Fruit fly (Drosophila melanogaster) whole organism, embryonic: ENCODE results near the gene CG13601.

Source experiments
- Awh ChIP-seq: fragments of 200-800 bp; sonication (Bioruptor generic); IDR thresholded peaks from 2 replicates; pipeline ENCODE4, ENCODE4 v1.3.6; 2022; ENCODE audit warnings: missing biosample characterization, missing genetic modification characterization
- BtbVII ChIP-seq: fragments of 200-800 bp; sonication (Bioruptor generic); optimal IDR thresholded peaks from 3 replicates; lab custom pipeline; 2017; ENCODE audit warnings: missing biosample characterization, mild to moderate bottlenecking, missing genetic modification characterization
- CG10565 ChIP-seq: fragments of 200-800 bp; sonication (Bioruptor generic); optimal IDR thresholded peaks from 3 replicates; lab custom pipeline; 2016; ENCODE audit warnings: missing biosample characterization, mild to moderate bottlenecking, missing genetic modification characterization
- CG10979 ChIP-seq: fragments of 200-800 bp; sonication (Bioruptor generic); optimal IDR thresholded peaks from 2 replicates; lab custom pipeline; 2018; ENCODE audit warnings: missing biosample characterization, mild to moderate bottlenecking, missing genetic modification characterization, moderate library complexity
- CG11504 ChIP-seq: fragments of 200-800 bp; sonication (Bioruptor generic); optimal IDR thresholded peaks from 3 replicates; lab custom pipeline; 2019; ENCODE audit warnings: missing biosample characterization, mild to moderate bottlenecking, missing genetic modification characterization, moderate library complexity
- CG1233 ChIP-seq: fragments of 200-800 bp; sonication (Bioruptor generic); optimal IDR thresholded peaks from 4 replicates; lab custom pipeline; 2018; ENCODE audit warnings: missing biosample characterization, mild to moderate bottlenecking, missing genetic modification characterization
- CG12942 ChIP-seq: fragments of 200-800 bp; sonication (Bioruptor generic); optimal IDR thresholded peaks from 3 replicates; lab custom pipeline; 2016; ENCODE audit warnings: missing biosample characterization, missing genetic modification characterization
- CG13775 ChIP-seq: fragments of 200-800 bp; sonication (Bioruptor generic); optimal IDR thresholded peaks from 3 replicates; lab custom pipeline; 2017; ENCODE audit warnings: missing biosample characterization, mild to moderate bottlenecking, missing genetic modification characterization
- CG14441 ChIP-seq: fragments of 200-800 bp; sonication (Bioruptor generic); IDR thresholded peaks from 2 replicates; pipeline ENCODE4 v1.3.6; 2022; ENCODE audit warnings: missing biosample characterization, missing genetic modification characterization
- CG14860 ChIP-seq: fragments of 200-800 bp; sonication (Bioruptor generic); IDR thresholded peaks from 3 replicates; pipeline ENCODE4 v1.3.6; 2022; ENCODE audit warnings: missing biosample characterization, missing genetic modification characterization; ENCODE audit not compliant: partially characterized antibody
- CG16813 ChIP-seq: fragments of 200-800 bp; sonication (Bioruptor generic); IDR thresholded peaks from 3 replicates; pipeline ENCODE4 v1.3.6; 2022; ENCODE audit warnings: missing biosample characterization, missing genetic modification characterization; ENCODE audit not compliant: partially characterized antibody
- CG17568 ChIP-seq: fragments of 200-800 bp; sonication (Bioruptor generic); optimal IDR thresholded peaks from 2 replicates; lab custom pipeline; 2018; ENCODE audit warnings: missing biosample characterization, mild to moderate bottlenecking, missing genetic modification characterization, moderate library complexity
- CG18619 ChIP-seq: fragments of 200-800 bp; sonication (Bioruptor generic); optimal IDR thresholded peaks from 3 replicates; lab custom pipeline; 2017; ENCODE audit warnings: missing biosample characterization, mild to moderate bottlenecking, missing genetic modification characterization
- CG18764 ChIP-seq: fragments of 200-800 bp; sonication (Bioruptor generic); optimal IDR thresholded peaks from 3 replicates; lab custom pipeline; 2016; ENCODE audit warnings: missing biosample characterization, missing genetic modification characterization
- CG31224 ChIP-seq: fragments of 200-800 bp; sonication (Bioruptor generic); IDR thresholded peaks from 2 replicates; pipeline ENCODE4 v1.3.6; 2022; ENCODE audit warnings: missing biosample characterization, missing genetic modification characterization
- CG31365 ChIP-seq: fragments of 200-800 bp; sonication (Bioruptor generic); optimal IDR thresholded peaks from 2 replicates; lab custom pipeline; 2018; ENCODE audit warnings: missing biosample characterization, mild to moderate bottlenecking, missing genetic modification characterization
- CG3407 ChIP-seq: fragments of 200-800 bp; sonication (Bioruptor generic); optimal IDR thresholded peaks from 2 replicates; lab custom pipeline; 2018; ENCODE audit warnings: missing biosample characterization, mild to moderate bottlenecking, missing genetic modification characterization
- CG3995 ChIP-seq: fragments of 200-800 bp; sonication (Bioruptor generic); optimal IDR thresholded peaks from 3 replicates; lab custom pipeline; 2016; ENCODE audit warnings: missing biosample characterization, missing genetic modification characterization
- CG4328 ChIP-seq: fragments of 200-800 bp; sonication (Bioruptor generic); optimal IDR thresholded peaks from 3 replicates; lab custom pipeline; 2017; ENCODE audit warnings: missing biosample characterization, missing genetic modification reagents, missing genetic modification characterization
- CG4360 ChIP-seq: fragments of 200-800 bp; sonication (Bioruptor generic); IDR thresholded peaks from 2 replicates; pipeline ENCODE4 v1.3.6; 2022; ENCODE audit warnings: missing biosample characterization, missing genetic modification characterization
- CG5953 ChIP-seq: fragments of 200-800 bp; sonication (Bioruptor generic); IDR thresholded peaks from 2 replicates; pipeline ENCODE4 v1.3.6; 2022; ENCODE audit warnings: missing biosample characterization, missing genetic modification characterization
- CG7745 ChIP-seq: fragments of 200-800 bp; sonication (Bioruptor generic); optimal IDR thresholded peaks from 2 replicates; lab custom pipeline; 2018; ENCODE audit warnings: missing biosample characterization, mild to moderate bottlenecking, missing genetic modification characterization, moderate library complexity
- CG8281 ChIP-seq: fragments of 200-800 bp; sonication (Bioruptor generic); optimal IDR thresholded peaks from 2 replicates; lab custom pipeline; 2018; ENCODE audit warnings: missing biosample characterization, mild to moderate bottlenecking, missing genetic modification characterization, moderate library complexity
- CG9932 ChIP-seq: fragments of 200-800 bp; sonication (Bioruptor generic); IDR thresholded peaks from 2 replicates; pipeline ENCODE4 v1.3.6; 2022; ENCODE audit warnings: missing biosample characterization, missing genetic modification characterization
- E2f2 ChIP-seq: fragments of 200-800 bp; sonication (Bioruptor generic); IDR thresholded peaks from 2 replicates; pipeline ENCODE4 v1.3.6; 2022; ENCODE audit warnings: missing biosample characterization, missing genetic modification characterization
- HLH4C ChIP-seq: fragments of 200-800 bp; sonication (Bioruptor generic); IDR thresholded peaks from 3 replicates; pipeline ENCODE4 v1.3.6; 2022; ENCODE audit warnings: missing biosample characterization, missing genetic modification characterization; ENCODE audit not compliant: partially characterized antibody
- Hmr ChIP-seq: fragments of 200-800 bp; sonication (Bioruptor generic); optimal IDR thresholded peaks from 3 replicates; lab custom pipeline; 2017; ENCODE audit warnings: mild to moderate bottlenecking, missing biosample characterization, missing genetic modification reagents, missing genetic modification characterization
- Lim3 ChIP-seq: fragments of 200-800 bp; sonication (Bioruptor generic); IDR thresholded peaks from 2 replicates; pipeline ENCODE4 v1.3.6; 2022; ENCODE audit warnings: missing biosample characterization, missing genetic modification characterization
- Myb ChIP-seq: fragments of 200-800 bp; sonication (Bioruptor generic); optimal IDR thresholded peaks from 2 replicates; lab custom pipeline; 2016; ENCODE audit warnings: missing biosample characterization, missing genetic modification characterization
- Sox102F ChIP-seq: fragments of 200-800 bp; sonication (Bioruptor generic); optimal IDR thresholded peaks from 2 replicates; lab custom pipeline; 2018; ENCODE audit warnings: missing biosample characterization, mild to moderate bottlenecking, missing genetic modification characterization, moderate library complexity
- bigmax ChIP-seq: fragments of 200-800 bp; sonication (Bioruptor generic); optimal IDR thresholded peaks from 2 replicates; lab custom pipeline; 2018; ENCODE audit warnings: missing biosample characterization, mild to moderate bottlenecking, missing genetic modification characterization
- chinmo ChIP-seq: fragments of 200-800 bp; sonication (Bioruptor generic); IDR thresholded peaks from 4 replicates; pipeline ENCODE4 v1.3.6; 2022; ENCODE audit warnings: missing biosample characterization, missing genetic modification characterization; ENCODE audit not compliant: partially characterized antibody
- chn ChIP-seq: fragments of 200-800 bp; sonication (Bioruptor generic); optimal IDR thresholded peaks from 2 replicates; lab custom pipeline; 2016; ENCODE audit warnings: missing biosample characterization, missing genetic modification characterization
- dimm ChIP-seq: fragments of 200-800 bp; sonication (Bioruptor generic); IDR thresholded peaks from 2 replicates; pipeline ENCODE4 v1.3.6; 2022; ENCODE audit warnings: missing biosample characterization, missing genetic modification characterization
- disco-r ChIP-seq: fragments of 200-800 bp; sonication (Bioruptor generic); optimal IDR thresholded peaks from 2 replicates; lab custom pipeline; 2016; ENCODE audit warnings: missing biosample characterization, missing genetic modification characterization
- dmrt11E ChIP-seq: fragments of 200-800 bp; sonication (Bioruptor generic); optimal IDR thresholded peaks from 3 replicates; lab custom pipeline; 2018; ENCODE audit warnings: missing biosample characterization, mild to moderate bottlenecking, missing genetic modification characterization, moderate library complexity
- fd102C ChIP-seq: fragments of 200-800 bp; sonication (Bioruptor generic); optimal IDR thresholded peaks from 2 replicates; lab custom pipeline; 2018; ENCODE audit warnings: missing biosample characterization, mild to moderate bottlenecking, missing genetic modification characterization, moderate library complexity
- gem ChIP-seq: fragments of 200-800 bp; sonication (Bioruptor generic); optimal IDR thresholded peaks from 2 replicates; lab custom pipeline; 2019; ENCODE audit warnings: missing biosample characterization, mild to moderate bottlenecking, missing genetic modification characterization, moderate library complexity
- gt ChIP-seq: fragments of 200-800 bp; sonication (Bioruptor generic); IDR thresholded peaks from 2 replicates; pipeline ENCODE4 v1.3.6; 2022; ENCODE audit warnings: missing biosample characterization, missing genetic modification characterization
- ind ChIP-seq: fragments of 200-800 bp; sonication (Bioruptor generic); optimal IDR thresholded peaks from 3 replicates; lab custom pipeline; 2016; ENCODE audit warnings: missing biosample characterization, missing genetic modification characterization
- jumu ChIP-seq: fragments of 200-800 bp; sonication (Bioruptor generic); optimal IDR thresholded peaks from 3 replicates; lab custom pipeline; 2016; ENCODE audit warnings: missing biosample characterization, missing genetic modification characterization
- knrl ChIP-seq: fragments of 200-800 bp; sonication (Bioruptor generic); IDR thresholded peaks from 3 replicates; pipeline ENCODE4 v1.3.6; 2022; ENCODE audit warnings: missing biosample characterization, missing genetic modification characterization; ENCODE audit not compliant: partially characterized antibody
- nom ChIP-seq: fragments of 200-800 bp; sonication (Bioruptor generic); optimal IDR thresholded peaks from 2 replicates; lab custom pipeline; 2017; ENCODE audit warnings: missing biosample characterization, missing genetic modification characterization, mild to moderate bottlenecking, moderate library complexity, missing genetic modification reagents
- pzg ChIP-seq: fragments of 200-800 bp; sonication (Bioruptor generic); optimal IDR thresholded peaks from 3 replicates; lab custom pipeline; 2018; ENCODE audit warnings: missing biosample characterization, mild to moderate bottlenecking, missing genetic modification characterization, moderate library complexity
- salm ChIP-seq: fragments of 200-800 bp; sonication (Bioruptor generic); optimal IDR thresholded peaks from 2 replicates; lab custom pipeline; 2018; ENCODE audit warnings: missing biosample characterization, mild to moderate bottlenecking, missing genetic modification characterization
- sob ChIP-seq: fragments of 200-800 bp; sonication (Bioruptor generic); IDR thresholded peaks from 2 replicates; pipeline ENCODE4 v1.3.6; 2022; ENCODE audit warnings: missing biosample characterization, missing genetic modification characterization
- unc-4 ChIP-seq: fragments of 200-800 bp; sonication (Bioruptor generic); IDR thresholded peaks from 2 replicates; pipeline ENCODE4 v1.3.6; 2022; ENCODE audit warnings: missing biosample characterization, missing genetic modification characterization; ENCODE audit not compliant: partially characterized antibody
- vfl ChIP-seq: fragments of 200-800 bp; sonication (Bioruptor generic); optimal IDR thresholded peaks from 2 replicates; lab custom pipeline; 2016; ENCODE audit warnings: missing biosample characterization, missing genetic modification characterization

Gene CG13601

dm6 chr3R:23886270-23887095 is 41.0 kb downstream of the CG13601 start (continued):
- TF ChIP-seq CG16813 (GFP tag; lab: Robert Waterston, UW) = no peak
- peak; percentile 41 for TF ChIP-seq CG10565 (GFP tag; lab: Kevin White, UChicago)
- peak; percentile 71 for TF ChIP-seq CG18619 (GFP tag; lab: Kevin White, UChicago)
- TF ChIP-seq jumu (GFP tag; lab: Kevin White, UChicago) = peak; percentile 56
- TF ChIP-seq pzg (GFP tag; lab: Kevin White, UChicago) = no peak
- TF ChIP-seq CG8281 (tag; lab: Kevin White, UChicago) = peak; percentile 55
- no peak for TF ChIP-seq CG14860
- no peak for TF ChIP-seq HLH4C
- peak; percentile 64 for TF ChIP-seq BtbVII (GFP tag; lab: Kevin White, UChicago)
- TF ChIP-seq vfl (GFP tag; lab: Kevin White, UChicago) = peak; percentile 52
- no peak for TF ChIP-seq bigmax
- peak; percentile 66 for TF ChIP-seq CG17568 (GFP tag; lab: Kevin White, UChicago)
- TF ChIP-seq salm = peak; percentile 80
- peak; percentile 96 for TF ChIP-seq dmrt11E
- peak; percentile 94 for TF ChIP-seq nom (GFP tag; lab: Kevin White, UChicago)
- peak; percentile 71 for TF ChIP-seq CG1233 (GFP tag; lab: Kevin White, UChicago)
- peak; percentile 80 for TF ChIP-seq CG3407 (GFP tag; lab: Kevin White, UChicago)
- peak; percentile 3 for TF ChIP-seq Myb (GFP tag; lab: Kevin White, UChicago)
- no peak for TF ChIP-seq unc-4 (GFP tag; lab: Robert Waterston, UW)
- no peak for TF ChIP-seq CG7745
- TF ChIP-seq fd102C (GFP tag; lab: Kevin White, UChicago) = peak; percentile 75
- peak; percentile 79 for TF ChIP-seq chn
- no peak; the same call in 1 of the 2 replicates for TF ChIP-seq CG5953 (GFP tag; lab: Robert Waterston, UW)
- TF ChIP-seq CG14441 (GFP tag; lab: Robert Waterston, UW) = peak; percentile 74
- TF ChIP-seq CG11504 (tag; lab: Kevin White, UChicago) = peak; percentile 89
- TF ChIP-seq CG31224 (GFP tag; lab: Robert Waterston, UW) = peak; percentile 50
- TF ChIP-seq Awh (GFP tag; lab: Robert Waterston, UW) = peak; percentile 86
- TF ChIP-seq CG3995 = no peak
- peak; percentile 34 for TF ChIP-seq disco-r (GFP tag; lab: Kevin White, UChicago)
- TF ChIP-seq ind (GFP tag; lab: Kevin White, UChicago) = peak; percentile 71
- no peak for TF ChIP-seq Lim3 (GFP tag; lab: Robert Waterston, UW)
- peak; percentile 31; the same call in 1 of the 2 replicates for TF ChIP-seq CG9932
- TF ChIP-seq CG13775 (GFP tag; lab: Kevin White, UChicago) = peak; percentile 82
- peak; percentile 100 for TF ChIP-seq CG4360 (GFP tag; lab: Robert Waterston, UW)
- TF ChIP-seq gem = peak; percentile 93
- peak; percentile 88 for TF ChIP-seq Sox102F (GFP tag; lab: Kevin White, UChicago)
- no peak for TF ChIP-seq chinmo (GFP tag; lab: Robert Waterston, UW)
- TF ChIP-seq CG18764 (GFP tag; lab: Kevin White, UChicago) = peak; percentile 74
- TF ChIP-seq gt (GFP tag; lab: Robert Waterston, UW) = peak; percentile 64; the same call in 1 of the 2 replicates
- no peak for TF ChIP-seq knrl
- peak; percentile 69 for TF ChIP-seq E2f2
- TF ChIP-seq CG31365 = no peak
- peak; percentile 77; the same call in 1 of the 2 replicates for TF ChIP-seq sob (GFP tag; lab: Robert Waterston, UW)
- peak; percentile 56 for TF ChIP-seq Hmr (GFP tag; lab: Kevin White, UChicago)
- peak; percentile 74 for TF ChIP-seq CG4328 (GFP tag; lab: Kevin White, UChicago)
- TF ChIP-seq dimm = no peak
- peak; percentile 69 for TF ChIP-seq CG12942 (GFP tag; lab: Kevin White, UChicago)
- TF ChIP-seq CG10979 = peak; percentile 97
